Fruit fly (Drosophila melanogaster) whole organism, embryonic: Measurements from ENCODE around the gene CG15506.
A peak's percentile ranks its signal among the peaks of the same experiment; 100 is the strongest.

ENCODE experiments used
- BEAF-32 ChIP-seq: fragments of 200-800 bp; sonication (Bioruptor generic); optimal IDR thresholded peaks from 3 replicates; lab custom pipeline; 2017; ENCODE audit warnings: missing biosample characterization, missing genetic modification characterization, mild to moderate bottlenecking, moderate library complexity, missing genetic modification reagents
- CG10366 ChIP-seq: fragments of 200-800 bp; sonication (Bioruptor generic); IDR thresholded peaks from 2 replicates; pipeline ENCODE4 v1.3.6; 2022; ENCODE audit warnings: missing biosample characterization, missing genetic modification characterization
- CG11085 ChIP-seq: fragments of 200-800 bp; sonication (Bioruptor generic); IDR thresholded peaks from 2 replicates; pipeline ENCODE4 v1.3.6; 2022; ENCODE audit warnings: missing biosample characterization, missing genetic modification characterization
- CG12219 ChIP-seq: fragments of 200-800 bp; sonication (Bioruptor generic); optimal IDR thresholded peaks from 3 replicates; lab custom pipeline; 2018; ENCODE audit warnings: missing biosample characterization, mild to moderate bottlenecking, missing genetic modification characterization
- CG14014 ChIP-seq: fragments of 200-800 bp; sonication (Bioruptor generic); IDR thresholded peaks from 2 replicates; pipeline ENCODE4 v1.3.6; 2022; ENCODE audit warnings: missing biosample characterization, missing genetic modification characterization
- CG14710 ChIP-seq: fragments of 200-800 bp; sonication (Bioruptor generic); optimal IDR thresholded peaks from 3 replicates; lab custom pipeline; 2019; ENCODE audit warnings: missing biosample characterization, mild to moderate bottlenecking, missing genetic modification characterization, moderate library complexity
- CG15601 ChIP-seq: fragments of 200-800 bp; sonication (Bioruptor generic); optimal IDR thresholded peaks from 3 replicates; lab custom pipeline; 2019; ENCODE audit warnings: missing biosample characterization, mild to moderate bottlenecking, missing genetic modification characterization, moderate library complexity
- CG16815 ChIP-seq: fragments of 200-800 bp; sonication (Bioruptor generic); optimal IDR thresholded peaks from 3 replicates; lab custom pipeline; 2017; ENCODE audit warnings: missing biosample characterization, mild to moderate bottlenecking, missing genetic modification characterization
- CG17385 ChIP-seq: fragments of 200-800 bp; sonication (Bioruptor generic); optimal IDR thresholded peaks from 3 replicates; lab custom pipeline; 2018; ENCODE audit warnings: missing biosample characterization, mild to moderate bottlenecking, missing genetic modification characterization
- CG17829 ChIP-seq: fragments of 200-800 bp; optimal IDR thresholded peaks from 2 replicates; lab custom pipeline; 2019; ENCODE audit warnings: missing biosample characterization, mild to moderate bottlenecking, missing genetic modification characterization, moderate library complexity
- CG18262 ChIP-seq: fragments of 200-800 bp; optimal IDR thresholded peaks from 3 replicates; lab custom pipeline; 2019; ENCODE audit warnings: missing biosample characterization, mild to moderate bottlenecking, missing genetic modification characterization, moderate library complexity
- CG30403 ChIP-seq: fragments of 200-800 bp; sonication (Bioruptor generic); optimal IDR thresholded peaks from 3 replicates; lab custom pipeline; 2016; ENCODE audit warnings: missing biosample characterization, missing genetic modification characterization
- CG33557 ChIP-seq: fragments of 200-800 bp; sonication (Bioruptor generic); optimal IDR thresholded peaks from 2 replicates; lab custom pipeline; 2019; ENCODE audit warnings: missing biosample characterization, mild to moderate bottlenecking, missing genetic modification characterization, moderate library complexity
- CG4854 ChIP-seq: fragments of 200-800 bp; sonication (Bioruptor generic); optimal IDR thresholded peaks from 2 replicates; lab custom pipeline; 2016; ENCODE audit warnings: missing biosample characterization, missing genetic modification characterization, inconsistent platforms
- CG5180 ChIP-seq: fragments of 200-800 bp; sonication (Bioruptor generic); optimal IDR thresholded peaks from 3 replicates; lab custom pipeline; 2017; ENCODE audit warnings: missing biosample characterization, missing genetic modification characterization, mild to moderate bottlenecking, moderate library complexity, missing genetic modification reagents
- CG7271 ChIP-seq: fragments of 200-800 bp; sonication (Bioruptor generic); optimal IDR thresholded peaks from 2 replicates; lab custom pipeline; 2018; ENCODE audit warnings: missing biosample characterization, mild to moderate bottlenecking, missing genetic modification characterization, moderate library complexity
- CG8944 ChIP-seq: fragments of 200-800 bp; sonication (Bioruptor generic); optimal IDR thresholded peaks from 3 replicates; lab custom pipeline; 2016; ENCODE audit warnings: missing biosample characterization, missing genetic modification characterization
- CoRest ChIP-seq: fragments of 200-800 bp; sonication (Bioruptor generic); optimal IDR thresholded peaks from 3 replicates; lab custom pipeline; 2018; ENCODE audit warnings: missing biosample characterization, mild to moderate bottlenecking, missing genetic modification characterization, moderate library complexity
- Dbx ChIP-seq: fragments of 200-800 bp; sonication (Bioruptor generic); IDR thresholded peaks from 3 replicates; pipeline ENCODE4 v1.3.6; 2022; ENCODE audit warnings: missing biosample characterization, missing genetic modification characterization
- Gug ChIP-seq: fragments of 200-800 bp; sonication (Bioruptor generic); IDR thresholded peaks from 4 replicates; pipeline ENCODE4 v1.3.6; 2022; ENCODE audit warnings: missing biosample characterization, missing genetic modification characterization
- HLHmδ ChIP-seq: fragments of 200-800 bp; sonication (Bioruptor generic); optimal IDR thresholded peaks from 2 replicates; lab custom pipeline; 2018; ENCODE audit warnings: missing biosample characterization, mild to moderate bottlenecking, missing genetic modification characterization, moderate library complexity
- Hr51 ChIP-seq, 2 experiments: fragments of 200-800 bp; sonication (Bioruptor generic); optimal IDR thresholded peaks; 2 replicates in 1 of 2; 3 replicates in 1 of 2; lab custom pipeline; 2016 to 2018; ENCODE audit warnings: missing biosample characterization in 2 of 2, missing genetic modification characterization in 2 of 2, mild to moderate bottlenecking in 1 of 2, moderate library complexity in 1 of 2
- Mes4 ChIP-seq: fragments of 200-800 bp; sonication (Bioruptor generic); optimal IDR thresholded peaks from 2 replicates; lab custom pipeline; 2016; ENCODE audit warnings: missing biosample characterization, missing genetic modification characterization
- Oaz ChIP-seq: fragments of 200-800 bp; sonication (Bioruptor generic); IDR thresholded peaks from 2 replicates; pipeline ENCODE4 v1.3.6; 2022; ENCODE audit warnings: missing biosample characterization, missing genetic modification characterization
- Rx ChIP-seq: fragments of 200-800 bp; sonication (Bioruptor generic); IDR thresholded peaks from 2 replicates; pipeline ENCODE4 v1.3.6; 2022; ENCODE audit warnings: missing biosample characterization, missing genetic modification characterization
- Six4 ChIP-seq: fragments of 200-800 bp; sonication (Bioruptor generic); optimal IDR thresholded peaks from 2 replicates; lab custom pipeline; 2016; ENCODE audit warnings: missing biosample characterization, missing genetic modification characterization
- Xrp1 ChIP-seq: fragments of 200-800 bp; sonication (Bioruptor generic); IDR thresholded peaks from 2 replicates; pipeline ENCODE4 v1.3.6; 2022; ENCODE audit warnings: missing biosample characterization, missing genetic modification characterization
- aop ChIP-seq: fragments of 200-800 bp; sonication (Bioruptor generic); IDR thresholded peaks from 2 replicates; pipeline ENCODE4 v1.3.6; 2022; ENCODE audit warnings: missing biosample characterization, missing genetic modification characterization
- cg ChIP-seq: fragments of 200-800 bp; sonication (Bioruptor generic); optimal IDR thresholded peaks from 3 replicates; lab custom pipeline; 2019; ENCODE audit warnings: missing biosample characterization, mild to moderate bottlenecking, missing genetic modification characterization, moderate library complexity
- ems ChIP-seq: fragments of 200-800 bp; sonication (Bioruptor generic); optimal IDR thresholded peaks from 3 replicates; lab custom pipeline; 2016; ENCODE audit warnings: missing biosample characterization, missing genetic modification characterization
- gsb-n ChIP-seq: fragments of 200-800 bp; sonication (Bioruptor generic); optimal IDR thresholded peaks from 3 replicates; lab custom pipeline; 2018; ENCODE audit warnings: missing biosample characterization, mild to moderate bottlenecking, missing genetic modification characterization
- h ChIP-seq: fragments of >200 bp; optimal IDR thresholded peaks from 2 replicates; lab custom pipeline; 2017
- inv ChIP-seq: fragments of 200-800 bp; sonication (Bioruptor generic); IDR thresholded peaks from 2 replicates; pipeline ENCODE4 v1.3.6; 2022; ENCODE audit warnings: missing biosample characterization, missing genetic modification characterization; ENCODE audit not compliant: partially characterized antibody
- jigr1 ChIP-seq: fragments of 200-800 bp; sonication (Bioruptor generic); IDR thresholded peaks from 3 replicates; pipeline ENCODE4 v1.3.6; 2022; ENCODE audit warnings: missing biosample characterization, missing genetic modification characterization
- klu ChIP-seq: fragments of 200-800 bp; sonication (Bioruptor generic); IDR thresholded peaks from 2 replicates; pipeline ENCODE4 v1.3.6; 2022; ENCODE audit warnings: missing biosample characterization, missing genetic modification characterization
- lov ChIP-seq, 2 experiments: fragments of 200-800 bp in 1 of 2; fragments of >200 bp in 1 of 2; sonication (Bioruptor generic) in 1 of 2; IDR thresholded peaks in 1 of 2; optimal IDR thresholded peaks in 1 of 2; 2 replicates in 1 of 2; 3 replicates in 1 of 2; pipeline versions ENCODE4 v1.3.6 to Lab custom; 2017 to 2022; ENCODE audit warnings: missing biosample characterization in 1 of 2, missing genetic modification characterization in 1 of 2
- nau ChIP-seq: fragments of 200-800 bp; sonication (Bioruptor generic); optimal IDR thresholded peaks from 3 replicates; lab custom pipeline; 2017; ENCODE audit warnings: missing biosample characterization, mild to moderate bottlenecking, missing genetic modification characterization, missing genetic modification reagents
- pita ChIP-seq: fragments of 200-800 bp; sonication (Bioruptor generic); optimal IDR thresholded peaks from 2 replicates; lab custom pipeline; 2017; ENCODE audit warnings: missing biosample characterization, mild to moderate bottlenecking, missing genetic modification characterization
- schlank ChIP-seq: fragments of 200-800 bp; sonication (Bioruptor generic); optimal IDR thresholded peaks from 2 replicates; lab custom pipeline; 2018; ENCODE audit warnings: missing biosample characterization, mild to moderate bottlenecking, missing genetic modification characterization
- tio ChIP-seq: fragments of 200-800 bp; sonication (Bioruptor generic); optimal IDR thresholded peaks from 2 replicates; lab custom pipeline; 2017; ENCODE audit warnings: missing biosample characterization, missing genetic modification characterization, inconsistent platforms
- trh ChIP-seq: fragments of 200-800 bp; sonication (Bioruptor generic); optimal IDR thresholded peaks from 2 replicates; lab custom pipeline; 2016; ENCODE audit warnings: missing biosample characterization, missing genetic modification characterization

The CG15506 gene

dm6 chr3R:29757226-29757625 is 38.8 kb downstream of the CG15506 start (continued):
- TF ChIP-seq lov (optimal IDR thresholded peaks at IDR 0.05; lab: Kevin White, UChicago) (no peak), lov (GFP tag; IDR thresholded peaks at IDR 0.05; lab: Robert Waterston, UW) (no peak), tio (GFP tag; lab: Kevin White, UChicago) (no peak), nau (GFP tag; lab: Kevin White, UChicago) (peak; percentile 49), Gug (GFP tag; lab: Robert Waterston, UW) (no peak), CG14710 (no peak), CG8944 (no peak), inv (GFP tag; lab: Robert Waterston, UW) (no peak), jigr1 (GFP tag; lab: Robert Waterston, UW) (no peak), CG12219 (no peak), CG14014 (GFP tag; lab: Robert Waterston, UW) (peak; percentile 37; the same call in 1 of the 2 replicates), CG15601 (no peak), pita (GFP tag; lab: Kevin White, UChicago) (no peak), BEAF-32 (GFP tag; lab: Kevin White, UChicago) (no peak), cg (GFP tag; lab: Kevin White, UChicago) (no peak), ems (GFP tag; lab: Kevin White, UChicago) (no peak), CG5180 (GFP tag; lab: Kevin White, UChicago) (no peak), Rx (GFP tag; lab: Robert Waterston, UW) (0 out of 2 replicates have a peak, but pooled peaks have one; percentile 10), CG16815 (GFP tag; lab: Kevin White, UChicago) (no peak), trh (GFP tag; lab: Kevin White, UChicago) (no peak), Mes4 (GFP tag; lab: Kevin White, UChicago) (no peak), h (lab: Kevin White, UChicago) (no peak), CG4854 (GFP tag; lab: Kevin White, UChicago) (no peak), Dbx (GFP tag; lab: Robert Waterston, UW) (0 out of 3 replicates have a peak, but pooled peaks have one; percentile 40), CG33557 (GFP tag; lab: Kevin White, UChicago) (no peak), CG17385 (GFP tag; lab: Kevin White, UChicago) (no peak), CoRest (tag; lab: Kevin White, UChicago) (no peak), CG10366 (no peak), HLHmδ (GFP tag; lab: Kevin White, UChicago) (no peak), CG18262 (tag; lab: Kevin White, UChicago) (no peak), CG30403 (GFP tag; lab: Kevin White, UChicago) (no peak), Six4 (GFP tag; lab: Kevin White, UChicago) (no peak), Xrp1 (GFP tag; lab: Robert Waterston, UW) (no peak), schlank (tag; lab: Kevin White, UChicago) (peak; percentile 51), CG7271 (no peak), aop (GFP tag; lab: Robert Waterston, UW) (no peak), CG17829 (tag; lab: Kevin White, UChicago) (no peak), klu (no peak), CG11085 (GFP tag; lab: Robert Waterston, UW) (no peak), Hr51 (GFP tag; optimal IDR thresholded peaks at IDR 0.05; lab: Kevin White, UChicago) (no peak), Oaz (GFP tag; lab: Robert Waterston, UW) (no peak), gsb-n (tag; lab: Kevin White, UChicago) (no peak)
